Fruit fly (Drosophila melanogaster): Measurements from ENCODE around the gene SrpRbeta.

Gene SrpRbeta

DNA sequence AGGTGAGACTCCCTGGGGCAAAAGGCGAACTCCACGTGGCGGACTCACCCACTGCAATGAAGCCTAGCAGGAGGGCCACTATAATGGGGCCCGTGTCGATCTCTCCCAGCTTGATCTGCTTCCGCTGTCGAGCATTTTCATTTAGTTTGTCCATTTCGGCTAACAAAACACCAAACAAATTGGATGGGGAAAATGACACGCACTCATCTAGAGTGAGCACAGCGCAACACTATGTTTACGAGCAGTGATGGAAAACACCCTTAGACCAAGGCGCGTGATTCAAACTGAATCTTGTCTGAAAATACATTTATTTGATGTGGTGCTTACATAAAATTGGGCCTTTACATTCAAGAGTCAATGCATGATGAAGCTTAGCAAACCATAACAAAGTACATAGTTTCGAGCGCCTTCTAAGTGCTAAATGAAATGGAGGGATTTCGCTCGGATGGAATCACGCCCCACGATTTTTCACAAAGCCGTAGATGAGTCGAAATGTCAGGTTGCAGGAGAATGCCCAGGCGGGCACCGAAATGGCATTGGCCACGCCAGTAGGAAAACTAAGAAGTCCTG, at the start of gene SrpRbeta:
Gene SrpRbeta (minus strand): TSS at position 236 of the 570 bp plus-strand sequence.
- peak; percentile 43 for TF ChIP-seq noc (tag; optimal IDR thresholded peaks at IDR 0.05)

DNA sequence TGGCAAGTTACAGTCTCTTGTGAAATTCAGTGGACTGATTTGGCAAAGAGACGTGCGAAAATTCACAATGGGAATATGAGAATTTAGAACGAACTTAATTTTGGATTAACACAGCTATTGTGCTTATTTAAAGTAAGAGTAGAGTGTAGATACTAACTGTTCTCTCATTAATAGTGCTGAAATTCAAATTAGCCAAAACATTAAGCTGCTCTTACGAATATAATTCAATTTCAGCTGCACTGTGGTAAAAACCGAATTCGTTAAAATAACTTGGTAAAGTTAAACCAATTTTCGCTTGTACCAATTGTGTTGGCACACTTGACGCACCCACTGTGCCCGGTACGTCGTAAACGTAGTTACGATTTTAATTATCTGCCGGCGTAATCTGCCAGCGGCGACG, 47.9 kb upstream of the SrpRbeta start:
- TF ChIP-seq noc (tag; optimal IDR thresholded peaks at IDR 0.05), result peak; percentile 75

DNA sequence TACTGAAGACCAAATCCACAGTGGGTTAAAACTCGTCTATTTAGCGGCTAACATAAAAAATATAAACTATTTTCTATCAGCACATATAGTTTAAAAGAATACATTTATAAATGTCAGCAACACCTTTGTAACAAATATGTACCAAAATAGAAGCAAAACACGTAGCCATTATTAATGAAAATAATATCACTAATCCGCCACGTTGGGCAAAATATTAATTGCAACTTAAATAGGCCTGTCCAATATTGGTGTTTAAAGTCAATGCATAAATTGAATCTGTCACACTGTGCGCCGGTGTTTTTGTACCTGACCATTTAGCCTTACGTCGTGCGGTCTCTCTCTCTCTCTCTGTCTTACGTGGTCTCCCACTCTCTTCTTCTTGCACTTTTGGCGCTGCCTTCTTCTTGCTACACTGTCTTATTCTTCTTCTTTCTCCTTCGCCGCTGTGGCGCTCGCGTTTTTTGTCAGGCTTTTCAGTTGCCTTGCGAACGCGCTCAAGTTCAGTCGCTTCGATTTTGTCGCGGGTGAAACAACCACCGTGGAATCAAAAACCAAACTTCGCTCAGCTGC, 46.0 kb upstream of the SrpRbeta start:
- peak; percentile 98 for TF ChIP-seq noc (tag; optimal IDR thresholded peaks at IDR 0.05)

- TF ChIP-seq noc (tag; optimal IDR thresholded peaks at IDR 0.05), result no peak
These were observed 45.5 kb upstream of the SrpRbeta start for dm6 chr3L:8765493-8765892.

dm6 chr3L:8763794-8764193, 43.8 kb upstream of the SrpRbeta start:
- TF ChIP-seq noc (tag; optimal IDR thresholded peaks at IDR 0.05), result no peak

DNA sequence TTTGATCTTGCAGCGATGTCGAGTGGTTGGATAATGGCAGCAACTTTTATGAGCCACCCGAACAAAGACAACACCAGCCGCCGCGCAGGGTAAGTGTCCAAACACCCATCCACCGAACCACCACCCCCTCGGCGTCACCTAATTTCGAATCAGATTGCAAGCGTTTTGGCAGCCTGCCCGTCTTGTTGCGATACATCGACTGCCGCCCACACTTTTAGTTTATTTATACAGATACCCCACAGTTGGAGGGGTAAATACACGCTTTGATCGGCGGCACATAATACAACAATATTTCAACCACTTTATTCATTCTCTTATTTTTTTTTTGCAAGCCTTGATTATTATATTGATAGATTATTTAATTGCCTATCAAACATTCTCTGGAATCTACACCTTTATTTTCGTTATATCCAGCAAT, 43.0 kb upstream of the SrpRbeta start:
- TF ChIP-seq noc (tag; optimal IDR thresholded peaks at IDR 0.05), result peak; percentile 55

DNA sequence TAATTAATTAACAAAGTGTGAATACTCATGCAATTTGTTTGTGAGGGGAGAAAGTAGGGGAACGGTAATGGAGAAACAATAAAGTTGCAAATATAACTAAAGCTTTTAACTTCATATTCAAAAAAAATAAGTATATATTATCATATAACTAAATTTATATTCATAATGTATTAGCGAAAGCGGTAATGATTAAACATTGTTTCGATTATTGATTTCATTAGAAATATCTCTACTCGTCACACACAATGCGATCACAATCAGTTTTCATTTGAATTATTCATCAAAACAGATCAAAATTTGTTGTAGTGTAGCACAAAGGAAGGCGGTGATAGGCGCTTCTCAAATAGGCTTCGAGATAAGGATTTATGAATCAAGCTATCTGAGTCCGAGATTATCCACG, 35.7 kb upstream of the SrpRbeta start, which contains the start of gene CG6576:
Gene CG6576 (plus strand): TSS at position 301 of the 400 bp plus-strand sequence.
- TF ChIP-seq noc (tag; optimal IDR thresholded peaks at IDR 0.05), result no peak

- TF ChIP-seq noc (tag; optimal IDR thresholded peaks at IDR 0.05), result no peak
These were observed 33.6 kb upstream of the SrpRbeta start, which contains the start of gene Fhos for dm6 chr3L:8753592-8753991. Gene Fhos, plus strand, starts transcription at chr3L:8753619.

- no peak for TF ChIP-seq noc (tag; optimal IDR thresholded peaks at IDR 0.05)
These were observed 31.2 kb upstream of the SrpRbeta start for dm6 chr3L:8751262-8751661.

DNA sequence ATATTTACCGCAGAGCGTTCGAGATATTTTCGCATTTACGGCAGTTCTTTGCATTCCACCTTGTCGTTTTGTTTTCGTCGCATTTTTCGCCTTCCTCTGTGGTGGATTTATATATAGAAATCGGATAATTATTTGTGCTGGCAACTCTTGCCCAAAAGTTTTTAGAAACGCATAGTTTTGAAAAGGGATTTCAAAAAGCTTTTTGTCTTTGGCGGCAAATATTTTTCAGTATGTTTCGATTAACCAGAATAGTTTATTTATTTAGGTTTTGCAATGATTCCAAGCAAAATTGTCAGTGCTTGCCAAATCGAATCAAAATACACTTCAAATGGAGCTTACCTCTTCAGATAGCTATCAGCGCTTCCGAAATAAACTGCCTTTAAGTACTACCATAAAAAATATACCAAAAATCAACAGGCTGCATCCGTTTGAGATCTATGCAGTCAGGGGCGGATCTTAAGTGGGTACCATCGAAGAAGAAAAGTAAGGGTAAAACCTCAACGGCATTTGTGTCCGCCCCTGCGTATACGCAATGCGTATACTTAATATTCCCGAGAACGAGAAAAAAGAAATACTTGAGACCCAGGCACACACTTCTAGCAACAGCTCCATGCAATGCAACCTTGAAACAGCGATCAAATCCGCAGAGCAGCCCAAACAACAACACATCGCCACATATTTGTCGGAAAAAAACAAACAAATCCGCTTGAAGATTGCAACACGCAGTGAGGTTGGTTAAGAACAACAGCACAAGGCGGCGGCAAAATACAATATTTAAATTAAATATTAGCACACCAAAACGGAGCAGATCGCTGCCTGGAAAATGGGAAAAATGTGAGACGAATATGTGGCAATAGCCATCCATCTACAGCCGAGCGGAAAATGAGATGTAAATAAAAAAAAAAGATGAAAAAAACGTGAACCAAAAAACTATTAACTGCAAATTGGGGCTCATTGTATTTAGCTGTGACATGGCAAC, 29.9 kb upstream of the SrpRbeta start, which contains the start of gene CG13306:
Gene CG13306 (minus strand): TSS at position 51 of the 979 bp plus-strand sequence.
- TF ChIP-seq noc (tag; optimal IDR thresholded peaks at IDR 0.05), result no peak

DNA sequence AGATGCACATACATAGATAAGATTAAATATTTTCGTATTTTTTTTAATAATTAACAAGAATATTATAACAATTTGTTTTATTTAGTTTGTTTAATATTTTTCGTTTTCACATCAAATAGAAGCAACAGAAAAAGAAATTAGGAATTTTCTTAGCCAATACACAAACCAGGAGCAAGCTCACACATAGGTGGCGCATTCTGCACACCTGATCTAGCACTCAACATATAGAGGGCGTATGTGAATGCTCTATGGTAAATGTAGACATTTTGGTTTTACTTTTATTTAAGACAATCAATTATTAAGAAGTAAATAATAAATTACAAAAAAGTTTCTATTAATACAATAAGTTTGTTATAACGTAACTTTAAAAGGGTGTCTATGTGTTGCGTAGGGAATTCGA, 28.8 kb upstream of the SrpRbeta start:
- TF ChIP-seq noc (tag; optimal IDR thresholded peaks at IDR 0.05), result no peak

DNA sequence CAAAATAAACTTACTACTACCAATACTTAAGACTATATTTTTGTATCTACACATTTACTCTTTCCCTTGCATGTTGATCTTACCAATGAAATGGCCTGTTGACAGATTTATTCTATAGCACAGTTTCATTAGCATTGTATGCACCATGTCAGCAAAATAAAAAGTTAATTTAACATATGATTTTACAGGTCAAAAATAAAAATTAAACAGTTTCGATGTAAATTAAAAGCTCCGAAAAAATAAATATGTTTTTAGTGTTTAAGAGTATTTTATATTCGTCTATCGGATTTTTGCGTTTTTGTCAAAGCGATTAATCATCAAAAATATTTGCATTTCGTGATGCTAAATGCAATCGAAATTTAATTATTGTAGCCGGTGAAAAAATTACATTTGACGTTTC, 28.3 kb upstream of the SrpRbeta start:
- TF ChIP-seq noc (tag; optimal IDR thresholded peaks at IDR 0.05), result no peak

dm6 chr3L:8746519-8746918, 26.5 kb upstream of the SrpRbeta start:
- no peak for TF ChIP-seq noc (tag; optimal IDR thresholded peaks at IDR 0.05)

DNA sequence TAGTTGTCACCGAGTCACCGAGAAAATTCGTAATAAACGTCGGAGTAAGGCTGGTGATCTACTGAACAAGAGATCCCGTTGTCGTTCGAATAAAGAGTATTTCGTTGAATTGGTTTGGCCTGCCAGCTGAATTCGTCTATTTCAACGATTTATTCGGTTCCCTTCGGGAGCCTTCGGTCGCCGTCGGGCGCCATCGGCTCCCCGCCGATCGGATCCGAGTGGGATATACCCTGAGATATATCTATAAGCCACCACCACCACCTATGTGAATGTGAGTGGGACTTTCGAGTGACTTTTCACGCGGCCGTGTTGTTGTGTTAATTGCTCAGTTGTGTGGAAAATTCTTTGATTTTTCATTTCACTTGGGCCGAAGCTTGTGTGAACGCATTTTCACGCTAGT, 25.2 kb upstream of the SrpRbeta start, which contains the start of gene Prm:
Gene Prm (minus strand): TSS at position 101 of the 400 bp plus-strand sequence.
- TF ChIP-seq noc (tag; optimal IDR thresholded peaks at IDR 0.05), result no peak

dm6 chr3L:8741051-8741468, 21.0 kb upstream of the SrpRbeta start:
- no peak for TF ChIP-seq noc (tag; optimal IDR thresholded peaks at IDR 0.05)

- no peak for TF ChIP-seq noc (tag; optimal IDR thresholded peaks at IDR 0.05)
These were observed 11.5 kb upstream of the SrpRbeta start, which contains the start of gene Cp16 for dm6 chr3L:8731494-8731994. Gene Cp16, plus strand, starts transcription at chr3L:8731944.

Data from whole organism, larva.